Worm (Caenorhabditis elegans) whole organism, young adult: ENCODE data around the gene mdt-10.

ENCODE experiments used
- him-1 ChIP-seq: sonication (generic microtip); optimal IDR thresholded peaks from 2 replicates; lab custom pipeline; 2016; ENCODE audit warnings: missing genotype, missing genetic modification reagents, missing genetic modification characterization, missing compliant biosample characterization
- nfyb-1 ChIP-seq: fragments of 200-800 bp; sonication (Bioruptor generic); IDR thresholded peaks from 2 replicates; pipeline ENCODE4 v1.3.6; 2022; ENCODE audit warnings: missing genetic modification reagents, missing genetic modification characterization, missing compliant biosample characterization
- unc-130 ChIP-seq: sonication (generic microtip); optimal IDR thresholded peaks from 2 replicates; lab custom pipeline; 2016; ENCODE audit warnings: missing genetic modification reagents, missing genetic modification characterization, missing compliant biosample characterization

DNA sequence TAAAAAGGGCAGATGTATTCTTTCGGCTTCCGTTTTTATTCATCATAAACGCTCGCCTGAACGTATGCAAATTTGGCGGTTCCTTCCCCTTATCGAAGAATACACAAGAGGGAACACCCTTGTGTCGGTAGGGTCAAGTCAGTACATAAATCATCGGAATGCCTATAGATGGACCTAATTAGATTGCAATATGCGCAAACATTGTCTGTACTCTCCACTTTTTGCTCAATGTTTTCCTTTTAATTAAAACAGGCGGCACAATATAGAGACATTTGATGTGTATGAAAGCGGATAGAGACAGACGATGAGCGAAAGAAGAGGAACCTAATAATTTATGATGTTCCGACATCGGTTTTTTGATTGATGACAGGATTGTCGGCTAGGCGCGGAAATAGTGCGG, 40.6 kb downstream of the mdt-10 start:
- no peak for TF ChIP-seq him-1
- no peak for TF ChIP-seq nfyb-1 (GFP tag; lab: Robert Waterston, UW)
- no peak for TF ChIP-seq unc-130
